Worm (Caenorhabditis elegans) whole organism, mixed stage, embryonic: ENCODE results near the gene Y38C1BA.4.

Experiments used
- ceh-39 ChIP-seq: fragments of 150-350 bp; optimal IDR thresholded peaks from 2 replicates; lab custom pipeline; 2014; ENCODE audit warnings: missing biosample characterization, missing genetic modification characterization
- lsy-2 ChIP-seq: fragments of 150-350 bp; optimal IDR thresholded peaks from 2 replicates; lab custom pipeline; 2014; ENCODE audit warnings: missing biosample characterization, missing genetic modification characterization
- nhr-2 ChIP-seq: fragments of 150-350 bp; optimal IDR thresholded peaks from 2 replicates; lab custom pipeline; 2014; ENCODE audit warnings: missing biosample characterization, missing genetic modification characterization
- nhr-28 ChIP-seq: fragments of 150-350 bp; optimal IDR thresholded peaks from 2 replicates; lab custom pipeline; 2014; ENCODE audit warnings: missing biosample characterization, missing genetic modification characterization
- nhr-76 ChIP-seq: sonication (generic microtip); optimal IDR thresholded peaks from 2 replicates; lab custom pipeline; 2017; ENCODE audit warnings: missing biosample characterization, missing genetic modification characterization
- sptf-1 ChIP-seq: sonication (generic microtip); optimal IDR thresholded peaks from 2 replicates; lab custom pipeline; 2017; ENCODE audit warnings: mild to moderate bottlenecking, missing genetic modification characterization, moderate library complexity, missing compliant biosample characterization
- tbx-8 ChIP-seq: fragments of 200-800 bp; sonication (Bioruptor generic); optimal IDR thresholded peaks from 2 replicates; lab custom pipeline; 2018; ENCODE audit warnings: mild to moderate bottlenecking, missing genetic modification characterization, moderate library complexity, missing compliant biosample characterization
- unc-120 ChIP-seq: sonication (generic microtip); optimal IDR thresholded peaks from 2 replicates; lab custom pipeline; 2017; ENCODE audit warnings: missing genetic modification characterization, missing compliant biosample characterization; ENCODE audit not compliant: poor library complexity, severe bottlenecking
- unc-62 ChIP-seq: fragments of 150-350 bp; optimal IDR thresholded peaks from 2 replicates; lab custom pipeline; 2014; ENCODE audit warnings: missing biosample characterization, missing genetic modification reagents, missing genetic modification characterization

DNA sequence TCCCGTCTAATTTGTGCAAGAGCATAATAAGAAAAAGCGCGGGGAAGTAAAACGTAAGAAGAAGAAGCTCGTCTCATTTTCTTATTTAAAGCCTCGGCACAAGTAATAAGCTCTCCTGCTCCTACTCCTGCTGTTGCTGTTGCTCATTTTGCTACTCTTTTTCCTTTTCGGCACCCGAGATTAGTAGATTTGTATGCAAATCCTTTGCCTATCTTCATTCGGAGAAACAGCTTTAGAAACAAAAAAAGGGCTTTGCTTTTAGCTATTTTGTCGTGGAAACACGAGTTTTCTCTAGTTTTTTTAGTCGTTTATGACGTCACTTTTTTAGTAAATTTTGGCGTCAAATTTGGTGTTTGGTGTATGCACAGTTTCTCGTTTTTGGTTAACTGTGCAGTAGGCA lies 22.0 kb downstream of the Y38C1BA.4 start:
- no peak for TF ChIP-seq sptf-1
- no peak for TF ChIP-seq unc-120 (tag; lab: Kevin White, UChicago)
- no peak for TF ChIP-seq ceh-39 (tag; lab: Kevin White, UChicago)
- TF ChIP-seq tbx-8 (GFP tag; lab: Kevin White, UChicago), result no peak
- TF ChIP-seq nhr-2 (tag; lab: Kevin White, UChicago), result no peak
- no peak for TF ChIP-seq lsy-2 (tag; lab: Kevin White, UChicago)
- no peak for TF ChIP-seq nhr-76 (tag; lab: Kevin White, UChicago)
- TF ChIP-seq unc-62 (GFP tag; lab: Kevin White, UChicago), result no peak
- no peak for TF ChIP-seq nhr-28 (tag; lab: Kevin White, UChicago)
